Fruit fly (Drosophila melanogaster) Kc167 (cell line): ENCODE results near the gene His3.3A.

Source experiments
- Myc ChIP-seq: fragments of >200 bp; optimal IDR thresholded peaks from 2 replicates; lab custom pipeline; 2017; ENCODE audit warnings: missing external identifiers
- h ChIP-seq: fragments of >200 bp; optimal IDR thresholded peaks from 3 replicates; lab custom pipeline; 2018; ENCODE audit warnings: missing external identifiers
- psq ChIP-seq: fragments of >200 bp; optimal IDR thresholded peaks from 2 replicates; lab custom pipeline; 2017; ENCODE audit warnings: missing external identifiers

- no peak for TF ChIP-seq Myc (lab: Kevin White, UChicago)
- TF ChIP-seq psq = no peak
- no peak for TF ChIP-seq h (lab: Kevin White, UChicago)
Measured at dm6 chr2L:5055528-5055927, 670 bp downstream of the His3.3A start.
